Worm (Caenorhabditis elegans) whole organism, L1 larva: ENCODE data around the gene sds-22.

Experiments
- C04F5.9 ChIP-seq: sonication (generic microtip); optimal IDR thresholded peaks from 2 replicates; lab custom pipeline; 2016; ENCODE audit warnings: missing genetic modification characterization, missing compliant biosample characterization
- C16A3.4 ChIP-seq: fragments of 150-350 bp; optimal IDR thresholded peaks from 2 replicates; lab custom pipeline; 2014; ENCODE audit warnings: missing biosample characterization, missing genetic modification characterization
- F16B12.6 ChIP-seq: fragments of 150-350 bp; optimal IDR thresholded peaks from 2 replicates; lab custom pipeline; 2014; ENCODE audit warnings: missing biosample characterization, missing genetic modification characterization
- aha-1 ChIP-seq: fragments of 150-350 bp; optimal IDR thresholded peaks from 2 replicates; lab custom pipeline; 2014; ENCODE audit warnings: missing biosample characterization, missing genetic modification characterization
- blmp-1 ChIP-seq: fragments of 150-350 bp; optimal IDR thresholded peaks from 2 replicates; lab custom pipeline; 2014; ENCODE audit warnings: missing biosample characterization, missing genetic modification characterization
- ceh-82 ChIP-seq, 3 experiments: fragments of 150-350 bp in 1 of 3; sonication (generic microtip) in 2 of 3; optimal IDR thresholded peaks; 2 replicates each; lab custom pipeline; 2014 to 2017; ENCODE audit warnings: missing biosample characterization in 3 of 3, missing genetic modification characterization in 3 of 3
- ces-1 ChIP-seq: fragments of 150-350 bp; optimal IDR thresholded peaks from 2 replicates; lab custom pipeline; 2014; ENCODE audit warnings: missing biosample characterization, missing genetic modification reagents, missing genetic modification characterization
- dpl-1 ChIP-seq, 3 experiments: fragments of 150-350 bp in 2 of 3; sonication (generic microtip) in 1 of 3; optimal IDR thresholded peaks; 2 replicates each; lab custom pipeline; 2014 to 2017; ENCODE audit warnings: missing biosample characterization in 3 of 3, missing genetic modification characterization in 3 of 3, missing genetic modification reagents in 3 of 3
- efl-1 ChIP-seq, 4 experiments: fragments of 150-350 bp; optimal IDR thresholded peaks in 3 of 4; peaks in 1 of 4; 1 replicate in 1 of 4; 2 replicates in 3 of 4; lab custom pipeline; 2014; ENCODE audit warnings: missing biosample characterization in 2 of 4, missing genetic modification characterization in 2 of 4, missing genetic modification reagents in 2 of 4
- efl-3 ChIP-seq: fragments of 200-800 bp; sonication (Bioruptor generic); optimal IDR thresholded peaks from 2 replicates; lab custom pipeline; 2018; ENCODE audit warnings: mild to moderate bottlenecking, missing genetic modification characterization, missing compliant biosample characterization
- egl-13 ChIP-seq: sonication (generic microtip); optimal IDR thresholded peaks from 2 replicates; lab custom pipeline; 2016; ENCODE audit warnings: missing genotype, missing genetic modification reagents, missing genetic modification characterization, missing compliant biosample characterization
- egl-27 ChIP-seq, 2 experiments: fragments of 150-350 bp in 1 of 2; sonication (generic microtip); optimal IDR thresholded peaks; 3 replicates each; lab custom pipeline; 2017 to 2018; ENCODE audit warnings: missing biosample characterization in 2 of 2, missing genetic modification characterization in 2 of 2, missing genetic modification reagents in 2 of 2
- elt-2 ChIP-seq: sonication (generic microtip); optimal IDR thresholded peaks from 2 replicates; lab custom pipeline; 2016; ENCODE audit warnings: missing genetic modification characterization, mild to moderate bottlenecking, inconsistent platforms, missing compliant biosample characterization, missing genetic modification reagents
- fkh-10 ChIP-seq: sonication (generic microtip); optimal IDR thresholded peaks from 2 replicates; lab custom pipeline; 2017; ENCODE audit warnings: missing biosample characterization, missing genetic modification reagents, missing genetic modification characterization
- lin-14 ChIP-seq: fragments of 200-800 bp; sonication (Bioruptor generic); optimal IDR thresholded peaks from 2 replicates; lab custom pipeline; 2018; ENCODE audit warnings: mild to moderate bottlenecking, missing genetic modification characterization, moderate library complexity, missing compliant biosample characterization
- lin-15B ChIP-seq: fragments of 150-350 bp; sonication (generic microtip); optimal IDR thresholded peaks from 3 replicates; lab custom pipeline; 2014; ENCODE audit warnings: missing biosample characterization, missing genetic modification characterization
- lin-35 ChIP-seq, 2 experiments: fragments of 150-350 bp; optimal IDR thresholded peaks; 2 replicates each; lab custom pipeline; 2014; ENCODE audit warnings: missing biosample characterization in 2 of 2, missing genetic modification characterization in 2 of 2, missing genetic modification reagents in 2 of 2
- lin-39 ChIP-seq: fragments of 150-350 bp; optimal IDR thresholded peaks from 2 replicates; lab custom pipeline; 2014; ENCODE audit warnings: missing biosample characterization, missing genetic modification reagents, missing genetic modification characterization
- lsy-2 ChIP-seq, 2 experiments: fragments of 150-350 bp; optimal IDR thresholded peaks; 2 replicates each; lab custom pipeline; 2014; ENCODE audit warnings: missing biosample characterization in 2 of 2, missing genetic modification characterization in 2 of 2
- mab-9 ChIP-seq: fragments of 200-800 bp; sonication (Bioruptor generic); IDR thresholded peaks from 2 replicates; pipeline ENCODE4 v1.3.6; 2022; ENCODE audit warnings: missing genetic modification reagents, missing genetic modification characterization, missing compliant biosample characterization
- mdl-1 ChIP-seq, 2 experiments: fragments of 150-350 bp; optimal IDR thresholded peaks; 2 replicates each; lab custom pipeline; 2014 to 2017; ENCODE audit warnings: missing biosample characterization in 2 of 2, missing genetic modification characterization in 2 of 2, inconsistent platforms in 1 of 2
- mep-1 ChIP-seq: fragments of 150-350 bp; optimal IDR thresholded peaks from 2 replicates; lab custom pipeline; 2014; ENCODE audit warnings: missing biosample characterization, missing genetic modification characterization
- nhr-71 ChIP-seq: sonication (generic microtip); optimal IDR thresholded peaks from 2 replicates; lab custom pipeline; 2016; ENCODE audit warnings: mild to moderate bottlenecking, missing genetic modification characterization, moderate library complexity, missing compliant biosample characterization
- nhr-76 ChIP-seq: sonication (generic microtip); optimal IDR thresholded peaks from 2 replicates; lab custom pipeline; 2017; ENCODE audit warnings: missing biosample characterization, missing genetic modification characterization
- pqm-1 ChIP-seq: sonication (generic microtip); optimal IDR thresholded peaks from 3 replicates; lab custom pipeline; 2017; ENCODE audit warnings: missing biosample characterization, missing genetic modification characterization
- rnt-1 ChIP-seq: sonication (generic microtip); optimal IDR thresholded peaks from 2 replicates; lab custom pipeline; 2016; ENCODE audit warnings: mild to moderate bottlenecking, missing genetic modification characterization, moderate library complexity, missing compliant biosample characterization
- skn-1 ChIP-seq: fragments of 150-350 bp; optimal IDR thresholded peaks from 2 replicates; lab custom pipeline; 2014; ENCODE audit warnings: missing biosample characterization, missing genetic modification characterization
- snu-23 ChIP-seq: sonication (generic microtip); optimal IDR thresholded peaks from 2 replicates; lab custom pipeline; 2016; ENCODE audit warnings: missing genetic modification characterization, missing compliant biosample characterization
- sptf-1 ChIP-seq: fragments of 150-350 bp; optimal IDR thresholded peaks from 2 replicates; lab custom pipeline; 2014; ENCODE audit warnings: missing biosample characterization, missing genetic modification characterization
- swsn-7 ChIP-seq: sonication (generic microtip); optimal IDR thresholded peaks from 2 replicates; lab custom pipeline; 2016; ENCODE audit warnings: missing genetic modification characterization, missing compliant biosample characterization
- tlp-1 ChIP-seq: fragments of 150-350 bp; optimal IDR thresholded peaks from 2 replicates; lab custom pipeline; 2014; ENCODE audit warnings: missing biosample characterization, missing genetic modification characterization
- unc-130 ChIP-seq: fragments of 150-350 bp; optimal IDR thresholded peaks from 2 replicates; lab custom pipeline; 2017; ENCODE audit warnings: missing biosample characterization, missing genetic modification characterization, inconsistent platforms
- vab-15 ChIP-seq: sonication (generic microtip); optimal IDR thresholded peaks from 2 replicates; lab custom pipeline; 2017; ENCODE audit warnings: missing genotype, mild to moderate bottlenecking, missing genetic modification characterization, missing compliant biosample characterization
- xbp-1 ChIP-seq: sonication (generic microtip); optimal IDR thresholded peaks from 2 replicates; lab custom pipeline; 2016; ENCODE audit warnings: missing genetic modification characterization, missing compliant biosample characterization
- zag-1 ChIP-seq: fragments of 150-350 bp; optimal IDR thresholded peaks from 2 replicates; lab custom pipeline; 2014; ENCODE audit warnings: missing biosample characterization, missing genetic modification characterization
- zip-4 ChIP-seq: fragments of 200-800 bp; sonication (Bioruptor generic); optimal IDR thresholded peaks from 2 replicates; lab custom pipeline; 2018; ENCODE audit warnings: mild to moderate bottlenecking, missing genetic modification characterization, moderate library complexity, missing compliant biosample characterization
- ztf-11 ChIP-seq, 2 experiments: sonication (generic microtip); optimal IDR thresholded peaks; 2 replicates each; lab custom pipeline; 2016 to 2017; ENCODE audit warnings: missing genetic modification characterization in 2 of 2, missing biosample characterization in 1 of 2, missing compliant biosample characterization in 1 of 2

The sds-22 gene

ce11 chrII:7863480-7864125, 5.4 kb downstream of the sds-22 start:
- TF ChIP-seq efl-1 (optimal IDR thresholded peaks at IDR 0.05; lab: Kevin White, UChicago) (peak in 1 of 2 experiments; percentile 23), efl-1 (GFP tag; optimal IDR thresholded peaks at IDR 0.05 in 1 of 2; lab: Kevin White, UChicago) (peak; percentile 54 to 89), aha-1 (no peak), lin-15B (peak; percentile 19), zag-1 (no peak)

ce11 chrII:7864207-7864606, 6.0 kb downstream of the sds-22 start, which contains the start of gene ostb-1:
Gene ostb-1, plus strand, starts transcription at chrII:7864507.
- TF ChIP-seq efl-3 (GFP tag; lab: Kevin White, UChicago) (no peak), ceh-82 (tag; optimal IDR thresholded peaks at IDR 0.05; lab: Kevin White, UChicago) (peak in 1 of 3 experiments; percentile 7), C16A3.4 (no peak), xbp-1 (tag; lab: Kevin White, UChicago) (peak; percentile 49), unc-130 (peak; percentile 9), vab-15 (tag; lab: Kevin White, UChicago) (peak; percentile 4), swsn-7 (tag; lab: Kevin White, UChicago) (peak; percentile 2), zip-4 (GFP tag; lab: Kevin White, UChicago) (no peak), skn-1 (tag; lab: Kevin White, UChicago) (no peak), dpl-1 (GFP tag; optimal IDR thresholded peaks at IDR 0.05; lab: Kevin White, UChicago) (peak; percentile 32 to 55 (median 55)), mab-9 (GFP tag; lab: Robert Waterston, UW) (no peak), aha-1 (no peak), egl-13 (tag; lab: Kevin White, UChicago) (no peak), egl-27 (tag; optimal IDR thresholded peaks at IDR 0.05; lab: Kevin White, UChicago) (no peak), lsy-2 (tag; optimal IDR thresholded peaks at IDR 0.05; lab: Kevin White, UChicago) (peak; percentile 61 to 85), F16B12.6 (peak; percentile 85), efl-1 (optimal IDR thresholded peaks at IDR 0.05; lab: Kevin White, UChicago) (peak; percentile 34 to 49), efl-1 (GFP tag; optimal IDR thresholded peaks at IDR 0.05 in 1 of 2; lab: Kevin White, UChicago) (peak; percentile 58 to 93), lin-35 (GFP tag; optimal IDR thresholded peaks at IDR 0.05; lab: Kevin White, UChicago) (peak; percentile 46 to 66), nhr-76 (tag; lab: Kevin White, UChicago) (no peak), lin-14 (GFP tag; lab: Kevin White, UChicago) (no peak), snu-23 (GFP tag; lab: Kevin White, UChicago) (peak; percentile 20), fkh-10 (GFP tag; lab: Kevin White, UChicago) (no peak), mep-1 (tag; lab: Kevin White, UChicago) (peak; percentile 58), blmp-1 (tag; lab: Kevin White, UChicago) (peak; percentile 27), nhr-71 (tag; lab: Kevin White, UChicago) (peak; percentile 19), elt-2 (peak; percentile 4), pqm-1 (tag; lab: Kevin White, UChicago) (no peak), tlp-1 (no peak), rnt-1 (tag; lab: Kevin White, UChicago) (peak; percentile 20), sptf-1 (tag; lab: Kevin White, UChicago) (no peak)

DNA sequence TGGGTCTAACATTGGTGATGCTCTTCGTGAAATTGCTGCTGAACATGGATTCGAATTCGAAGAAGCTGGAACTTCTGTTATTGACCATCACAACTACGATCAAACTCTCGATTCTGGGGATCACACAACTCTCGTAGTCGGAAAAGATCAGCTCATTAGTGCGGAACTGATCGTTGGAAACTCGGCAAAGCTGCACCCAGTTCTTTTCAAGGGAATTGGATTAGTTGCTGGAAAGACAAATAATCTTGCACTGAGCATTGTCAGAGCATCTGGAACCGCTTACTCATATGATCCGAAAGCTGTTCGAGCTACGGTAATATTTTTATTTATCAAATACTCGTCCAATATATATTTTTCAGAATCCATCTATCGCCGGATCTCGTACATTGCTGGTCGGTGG, 6.7 kb downstream of the sds-22 start:
- TF ChIP-seq mdl-1 (tag; optimal IDR thresholded peaks at IDR 0.05; lab: Kevin White, UChicago): no peak
- no peak for TF ChIP-seq C04F5.9
- no peak for TF ChIP-seq lin-39 (tag; lab: Kevin White, UChicago)
- TF ChIP-seq pqm-1 (tag; lab: Kevin White, UChicago): no peak
- no peak for TF ChIP-seq efl-1 (optimal IDR thresholded peaks at IDR 0.05; lab: Kevin White, UChicago)
- TF ChIP-seq efl-1 (GFP tag; optimal IDR thresholded peaks at IDR 0.05 in 1 of 2; lab: Kevin White, UChicago): peak in 1 of 2 experiments; percentile 62

- no peak for TF ChIP-seq ces-1 (GFP tag; lab: Kevin White, UChicago)
- no peak for TF ChIP-seq egl-27 (tag; optimal IDR thresholded peaks at IDR 0.05; lab: Kevin White, UChicago)
- no peak for TF ChIP-seq ztf-11 (tag; optimal IDR thresholded peaks at IDR 0.05; lab: Kevin White, UChicago)
These were observed 7.9 kb downstream of the sds-22 start for ce11 chrII:7866081-7866480.
